Fruit fly (Drosophila melanogaster) whole organism, embryonic: ENCODE data around the gene Faa.

Experiments used
- BEAF-32 ChIP-seq: fragments of 200-800 bp; sonication (Bioruptor generic); optimal IDR thresholded peaks from 3 replicates; lab custom pipeline; 2017; ENCODE audit warnings: missing biosample characterization, missing genetic modification characterization, mild to moderate bottlenecking, moderate library complexity, missing genetic modification reagents
- BtbVII ChIP-seq: fragments of 200-800 bp; sonication (Bioruptor generic); optimal IDR thresholded peaks from 3 replicates; lab custom pipeline; 2017; ENCODE audit warnings: missing biosample characterization, mild to moderate bottlenecking, missing genetic modification characterization
- C15 ChIP-seq: fragments of 200-800 bp; sonication (Bioruptor generic); IDR thresholded peaks from 3 replicates; pipeline ENCODE4 v1.3.6; 2022; ENCODE audit warnings: missing biosample characterization, missing genetic modification characterization
- CG11695 ChIP-seq: fragments of 200-800 bp; sonication (Bioruptor generic); IDR thresholded peaks from 3 replicates; pipeline ENCODE4 v1.3.6; 2022; ENCODE audit warnings: missing biosample characterization, missing genetic modification characterization
- CG12391 ChIP-seq: fragments of 200-800 bp; sonication (Bioruptor generic); optimal IDR thresholded peaks from 3 replicates; lab custom pipeline; 2018; ENCODE audit warnings: missing biosample characterization, mild to moderate bottlenecking, missing genetic modification characterization, moderate library complexity
- CG13775 ChIP-seq: fragments of 200-800 bp; sonication (Bioruptor generic); optimal IDR thresholded peaks from 3 replicates; lab custom pipeline; 2017; ENCODE audit warnings: missing biosample characterization, mild to moderate bottlenecking, missing genetic modification characterization
- CG16863 ChIP-seq: fragments of 200-800 bp; sonication (Bioruptor generic); optimal IDR thresholded peaks from 3 replicates; lab custom pipeline; 2016; ENCODE audit warnings: missing biosample characterization, missing genetic modification characterization
- CG1792 ChIP-seq: fragments of 200-800 bp; sonication (Bioruptor generic); optimal IDR thresholded peaks from 2 replicates; lab custom pipeline; 2016; ENCODE audit warnings: missing biosample characterization, missing genetic modification characterization
- CG18476 ChIP-seq: fragments of 200-800 bp; sonication (Bioruptor generic); optimal IDR thresholded peaks from 2 replicates; lab custom pipeline; 2016; ENCODE audit warnings: missing biosample characterization, mild to moderate bottlenecking, missing genetic modification characterization
- CG2712 ChIP-seq: fragments of 200-800 bp; optimal IDR thresholded peaks from 3 replicates; lab custom pipeline; 2019; ENCODE audit warnings: missing biosample characterization, mild to moderate bottlenecking, missing genetic modification characterization, moderate library complexity
- CG32532 ChIP-seq: fragments of 200-800 bp; sonication (Bioruptor generic); IDR thresholded peaks from 2 replicates; pipeline ENCODE4 v1.3.6; 2022; ENCODE audit warnings: missing biosample characterization, missing genetic modification characterization
- CG3847 ChIP-seq: fragments of 200-800 bp; sonication (Bioruptor generic); IDR thresholded peaks from 2 replicates; pipeline ENCODE4 v1.3.6; 2022; ENCODE audit warnings: missing biosample characterization, missing genetic modification characterization
- CG6175 ChIP-seq: fragments of 200-800 bp; sonication (Bioruptor generic); IDR thresholded peaks from 3 replicates; pipeline ENCODE4 v1.3.6; 2022; ENCODE audit warnings: missing biosample characterization, missing genetic modification characterization
- CG8281 ChIP-seq: fragments of 200-800 bp; sonication (Bioruptor generic); optimal IDR thresholded peaks from 2 replicates; lab custom pipeline; 2018; ENCODE audit warnings: missing biosample characterization, mild to moderate bottlenecking, missing genetic modification characterization, moderate library complexity
- CG9215 ChIP-seq: fragments of 200-800 bp; sonication (Bioruptor generic); IDR thresholded peaks from 2 replicates; pipeline ENCODE4 v1.3.6; 2022; ENCODE audit warnings: missing biosample characterization, missing genetic modification characterization
- D ChIP-seq, 2 experiments: fragments of 200-800 bp in 1 of 2; fragments of >200 bp in 1 of 2; sonication (Bioruptor generic) in 1 of 2; optimal IDR thresholded peaks; 2 replicates in 1 of 2; 3 replicates in 1 of 2; lab custom pipeline; 2017; ENCODE audit warnings: mild to moderate bottlenecking in 1 of 2, missing biosample characterization in 1 of 2, missing genetic modification characterization in 1 of 2, missing genetic modification reagents in 1 of 2
- Dbx ChIP-seq: fragments of 200-800 bp; sonication (Bioruptor generic); IDR thresholded peaks from 3 replicates; pipeline ENCODE4 v1.3.6; 2022; ENCODE audit warnings: missing biosample characterization, missing genetic modification characterization
- Dip3 ChIP-seq: fragments of 200-800 bp; sonication (Bioruptor generic); optimal IDR thresholded peaks from 3 replicates; lab custom pipeline; 2016; ENCODE audit warnings: missing biosample characterization, missing genetic modification characterization
- Gsc ChIP-seq: fragments of 200-800 bp; sonication (Bioruptor generic); IDR thresholded peaks from 2 replicates; pipeline ENCODE4 v1.3.6; 2022; ENCODE audit warnings: missing biosample characterization, missing genetic modification characterization
- Hr3 ChIP-seq: fragments of 200-800 bp; sonication (Bioruptor generic); optimal IDR thresholded peaks from 3 replicates; lab custom pipeline; 2016; ENCODE audit warnings: missing biosample characterization, missing genetic modification characterization
- Ptx1 ChIP-seq: fragments of 200-800 bp; sonication (Bioruptor generic); IDR thresholded peaks from 2 replicates; pipeline ENCODE4 v1.3.6; 2022; ENCODE audit warnings: missing biosample characterization, missing genetic modification characterization
- Scr ChIP-seq: fragments of 200-800 bp; sonication (Bioruptor generic); IDR thresholded peaks from 2 replicates; pipeline ENCODE4 v1.3.6; 2022; ENCODE audit warnings: missing biosample characterization, missing genetic modification characterization; ENCODE audit not compliant: partially characterized antibody
- Spps ChIP-seq: fragments of 200-800 bp; sonication (Bioruptor generic); optimal IDR thresholded peaks from 2 replicates; lab custom pipeline; 2018; ENCODE audit warnings: missing biosample characterization, mild to moderate bottlenecking, missing genetic modification characterization
- Stat92E ChIP-seq, 3 experiments: fragments of >200 bp in 2 of 3; fragments of 200-800 bp in 1 of 3; sonication (Bioruptor generic) in 1 of 3; optimal IDR thresholded peaks; 2 replicates each; lab custom pipeline; 2017 to 2019; ENCODE audit warnings: missing biosample characterization in 3 of 3, missing genetic modification characterization in 3 of 3, mild to moderate bottlenecking in 1 of 3, moderate library complexity in 1 of 3
- Trl ChIP-seq, 3 experiments: fragments of >200 bp in 2 of 3; fragments of 200-800 bp in 1 of 3; sonication (Bioruptor generic) in 1 of 3; optimal IDR thresholded peaks; 2 replicates in 1 of 3; 3 replicates in 2 of 3; lab custom pipeline; 2016 to 2017; ENCODE audit warnings: missing biosample characterization in 1 of 3, missing genetic modification characterization in 1 of 3
- abd-A ChIP-seq: fragments of 200-800 bp; sonication (Bioruptor generic); optimal IDR thresholded peaks from 3 replicates; lab custom pipeline; 2019; ENCODE audit warnings: missing biosample characterization, mild to moderate bottlenecking, missing genetic modification characterization, moderate library complexity
- cas ChIP-seq: fragments of 200-800 bp; sonication (Bioruptor generic); IDR thresholded peaks from 2 replicates; pipeline ENCODE4 v1.3.6; 2022; ENCODE audit warnings: missing biosample characterization, missing genetic modification characterization
- cwo ChIP-seq: fragments of 200-800 bp; sonication (Bioruptor generic); optimal IDR thresholded peaks from 3 replicates; lab custom pipeline; 2017; ENCODE audit warnings: missing biosample characterization, missing genetic modification characterization, mild to moderate bottlenecking, moderate library complexity, missing genetic modification reagents
- emc ChIP-seq: fragments of 200-800 bp; sonication (Bioruptor generic); optimal IDR thresholded peaks from 2 replicates; lab custom pipeline; 2016; ENCODE audit warnings: missing biosample characterization, missing genetic modification characterization
- en ChIP-seq: fragments of 200-800 bp; sonication (Bioruptor generic); optimal IDR thresholded peaks from 2 replicates; lab custom pipeline; 2016; ENCODE audit warnings: missing biosample characterization, missing genetic modification characterization
- fd3F ChIP-seq: fragments of 200-800 bp; sonication (Bioruptor generic); optimal IDR thresholded peaks from 2 replicates; lab custom pipeline; 2018; ENCODE audit warnings: missing biosample characterization, mild to moderate bottlenecking, missing genetic modification characterization, moderate library complexity
- fru ChIP-seq: fragments of >200 bp; optimal IDR thresholded peaks from 2 replicates; lab custom pipeline; 2017
- gce ChIP-seq: fragments of 200-800 bp; sonication (Bioruptor generic); IDR thresholded peaks from 3 replicates; pipeline ENCODE4 v1.3.6; 2022; ENCODE audit warnings: missing biosample characterization, missing genetic modification characterization
- hkb ChIP-seq, 2 experiments: fragments of 200-800 bp in 1 of 2; fragments of >200 bp in 1 of 2; sonication (Bioruptor generic) in 1 of 2; IDR thresholded peaks in 1 of 2; optimal IDR thresholded peaks in 1 of 2; 2 replicates each; pipeline versions ENCODE4 v1.3.6 to Lab custom; 2017 to 2022; ENCODE audit warnings: missing biosample characterization in 1 of 2, missing genetic modification characterization in 1 of 2
- ken ChIP-seq: fragments of 200-800 bp; sonication (Bioruptor generic); IDR thresholded peaks from 3 replicates; pipeline ENCODE4 v1.3.6; 2022; ENCODE audit warnings: missing biosample characterization, missing genetic modification characterization
- kni ChIP-seq: fragments of 200-800 bp; sonication (Bioruptor generic); optimal IDR thresholded peaks from 3 replicates; lab custom pipeline; 2017; ENCODE audit warnings: mild to moderate bottlenecking, missing biosample characterization, missing genetic modification reagents, missing genetic modification characterization
- lab ChIP-seq: fragments of 200-800 bp; sonication (Bioruptor generic); optimal IDR thresholded peaks from 3 replicates; lab custom pipeline; 2017; ENCODE audit warnings: missing biosample characterization, missing genetic modification characterization, mild to moderate bottlenecking, moderate library complexity, missing genetic modification reagents
- lilli ChIP-seq: fragments of 200-800 bp; sonication (Bioruptor generic); optimal IDR thresholded peaks from 3 replicates; lab custom pipeline; 2016; ENCODE audit warnings: missing biosample characterization, missing genetic modification characterization
- lmd ChIP-seq: fragments of 200-800 bp; sonication (Bioruptor generic); IDR thresholded peaks from 2 replicates; pipeline ENCODE4 v1.3.6; 2022; ENCODE audit warnings: missing biosample characterization, missing genetic modification characterization
- maf-S ChIP-seq: fragments of 200-800 bp; sonication (Bioruptor generic); optimal IDR thresholded peaks from 2 replicates; lab custom pipeline; 2016; ENCODE audit warnings: missing biosample characterization, missing genetic modification characterization
- stc ChIP-seq: fragments of 200-800 bp; sonication (Bioruptor generic); IDR thresholded peaks from 2 replicates; pipeline ENCODE4 v1.3.6; 2022; ENCODE audit warnings: missing biosample characterization, missing genetic modification characterization
- stwl ChIP-seq: fragments of 200-800 bp; sonication (Bioruptor generic); optimal IDR thresholded peaks from 3 replicates; lab custom pipeline; 2018; ENCODE audit warnings: missing biosample characterization, mild to moderate bottlenecking, missing genetic modification characterization, moderate library complexity
- tap ChIP-seq: fragments of 200-800 bp; optimal IDR thresholded peaks from 3 replicates; lab custom pipeline; 2019; ENCODE audit warnings: missing biosample characterization, mild to moderate bottlenecking, missing genetic modification characterization, moderate library complexity
- tin ChIP-seq: fragments of 200-800 bp; sonication (Bioruptor generic); optimal IDR thresholded peaks from 3 replicates; lab custom pipeline; 2016; ENCODE audit warnings: missing biosample characterization, missing genetic modification characterization
- wdn ChIP-seq: fragments of 200-800 bp; sonication (Bioruptor generic); IDR thresholded peaks from 2 replicates; pipeline ENCODE4 v1.3.6; 2022; ENCODE audit warnings: missing biosample characterization, missing genetic modification characterization
- wek ChIP-seq: fragments of 200-800 bp; sonication (Bioruptor generic); optimal IDR thresholded peaks from 3 replicates; lab custom pipeline; 2018; ENCODE audit warnings: missing biosample characterization, mild to moderate bottlenecking, missing genetic modification characterization, moderate library complexity
- zen ChIP-seq: fragments of 200-800 bp; sonication (Bioruptor generic); optimal IDR thresholded peaks from 3 replicates; lab custom pipeline; 2018; ENCODE audit warnings: missing biosample characterization, mild to moderate bottlenecking, missing genetic modification characterization, moderate library complexity
- zen2 ChIP-seq: fragments of 200-800 bp; sonication (Bioruptor generic); IDR thresholded peaks from 3 replicates; pipeline ENCODE4 v1.3.6; 2022; ENCODE audit warnings: missing biosample characterization, missing genetic modification characterization; ENCODE audit not compliant: partially characterized antibody

Gene Faa

DNA sequence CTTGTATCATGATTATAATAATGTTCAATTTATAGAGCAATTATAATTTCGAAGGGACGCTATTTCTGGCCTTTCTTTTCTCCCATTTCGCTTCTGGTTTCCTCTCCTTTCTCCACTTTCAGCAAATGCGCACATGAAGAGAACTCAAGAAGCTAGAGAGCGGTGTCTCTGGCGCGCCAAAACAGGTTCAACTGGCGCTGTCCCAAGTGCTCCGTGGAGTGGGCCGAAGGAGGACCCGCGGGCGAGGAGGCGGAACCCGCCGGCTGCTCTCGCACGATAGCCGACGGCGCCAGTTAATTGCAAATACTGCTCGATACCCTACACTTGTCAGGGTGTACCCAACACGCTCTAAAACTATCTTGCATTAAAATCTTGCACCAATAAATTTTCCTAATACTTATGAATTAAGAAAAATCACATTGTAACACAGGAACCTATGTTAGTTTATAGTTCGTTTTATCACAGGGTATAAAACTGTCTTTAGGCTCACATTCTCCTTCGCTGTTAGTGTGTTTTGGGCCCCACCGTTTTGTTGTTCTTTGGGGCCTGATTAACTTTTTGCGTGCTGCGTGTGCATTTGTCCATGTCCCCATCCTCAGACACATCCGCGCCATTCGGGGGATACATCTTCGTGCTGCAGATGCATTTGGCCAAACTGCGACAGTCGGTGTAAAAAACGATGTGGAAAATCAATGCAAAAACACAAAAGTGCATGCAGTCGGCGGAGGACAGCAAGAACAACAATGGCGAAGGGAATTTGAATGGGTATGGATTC lies 3.3 kb downstream of the Faa start (continued):
- TF ChIP-seq CG13775 (peak; percentile 70), Spps (tag; lab: Kevin White, UChicago) (peak; percentile 45), fd3F (GFP tag; lab: Kevin White, UChicago) (peak; percentile 90), Trl (optimal IDR thresholded peaks at IDR 0.05; lab: Kevin White, UChicago) (peak in 1 of 2 experiments; percentile 9), Trl (GFP tag; optimal IDR thresholded peaks at IDR 0.05; lab: Kevin White, UChicago) (peak; percentile 71), stwl (tag; lab: Kevin White, UChicago) (no peak), stc (GFP tag; lab: Robert Waterston, UW) (peak; percentile 91), Hr3 (GFP tag; lab: Kevin White, UChicago) (peak; percentile 77), CG11695 (peak; percentile 87), CG32532 (GFP tag; lab: Robert Waterston, UW) (peak; percentile 94), CG6175 (GFP tag; lab: Robert Waterston, UW) (peak; percentile 81), lmd (peak; percentile 95), kni (GFP tag; lab: Kevin White, UChicago) (no peak), lab (GFP tag; lab: Kevin White, UChicago) (peak; percentile 94), Gsc (GFP tag; lab: Robert Waterston, UW) (peak; percentile 75), maf-S (GFP tag; lab: Kevin White, UChicago) (peak; percentile 86), Dbx (GFP tag; lab: Robert Waterston, UW) (peak; percentile 94), wdn (GFP tag; lab: Robert Waterston, UW) (peak; percentile 88), wek (GFP tag; lab: Kevin White, UChicago) (peak; percentile 22), cas (GFP tag; lab: Robert Waterston, UW) (peak; percentile 87), emc (GFP tag; lab: Kevin White, UChicago) (peak; percentile 84), CG2712 (tag; lab: Kevin White, UChicago) (no peak), lilli (peak; percentile 93), Stat92E (GFP tag; optimal IDR thresholded peaks at IDR 0.05; lab: Kevin White, UChicago) (no peak), ken (peak; percentile 94), D (optimal IDR thresholded peaks at IDR 0.05; lab: Kevin White, UChicago) (no peak), D (GFP tag; optimal IDR thresholded peaks at IDR 0.05; lab: Kevin White, UChicago) (peak; percentile 59), Dip3 (GFP tag; lab: Kevin White, UChicago) (peak; percentile 95), hkb (optimal IDR thresholded peaks at IDR 0.05; lab: Kevin White, UChicago) (no peak), hkb (GFP tag; IDR thresholded peaks at IDR 0.05; lab: Robert Waterston, UW) (peak; percentile 94), CG18476 (GFP tag; lab: Kevin White, UChicago) (peak; percentile 62), CG3847 (GFP tag; lab: Robert Waterston, UW) (peak; percentile 92), CG12391 (tag; lab: Kevin White, UChicago) (peak; percentile 77), BtbVII (GFP tag; lab: Kevin White, UChicago) (peak; percentile 77), CG1792 (GFP tag; lab: Kevin White, UChicago) (peak; percentile 86), gce (GFP tag; lab: Robert Waterston, UW) (peak; percentile 90), tap (tag; lab: Kevin White, UChicago) (peak; percentile 85), zen (peak; percentile 45), CG16863 (GFP tag; lab: Kevin White, UChicago) (peak; percentile 88), abd-A (tag; lab: Kevin White, UChicago) (no peak), cwo (GFP tag; lab: Kevin White, UChicago) (peak; percentile 79), en (peak; percentile 85), Ptx1 (GFP tag; lab: Robert Waterston, UW) (peak; percentile 95), zen2 (GFP tag; lab: Robert Waterston, UW) (no peak), CG9215 (GFP tag; lab: Robert Waterston, UW) (peak; percentile 82), fru (lab: Kevin White, UChicago) (no peak), Scr (GFP tag; lab: Robert Waterston, UW) (no peak), CG8281 (tag; lab: Kevin White, UChicago) (peak; percentile 62), tin (GFP tag; lab: Kevin White, UChicago) (peak; percentile 70), BEAF-32 (GFP tag; lab: Kevin White, UChicago) (no peak), C15 (GFP tag; lab: Robert Waterston, UW) (peak; percentile 86)
